Fruit fly (Drosophila melanogaster): ENCODE measurements around the gene CG17917.
A peak's percentile ranks its signal among the peaks of the same experiment; 100 is the strongest.

The CG17917 gene

dm6 chr3R:6341668-6342067, at the start of gene CG17917:
Gene CG17917 (plus strand): TSS chr3R:6341968.
- no peak for TF ChIP-seq CG17612 (GFP tag; IDR thresholded peaks at IDR 0.05)
- TF ChIP-seq Hr3 (GFP tag; optimal IDR thresholded peaks at IDR 0.05), result no peak
- no peak for TF ChIP-seq shn (GFP tag; optimal IDR thresholded peaks at IDR 0.05)
- TF ChIP-seq CG11085 (GFP tag; IDR thresholded peaks at IDR 0.05), result no peak

dm6 chr3R:6294046-6294445, 47.7 kb upstream of the CG17917 start:
- TF ChIP-seq grn (GFP tag; optimal IDR thresholded peaks at IDR 0.05) (peak; percentile 74), Blimp-1 (GFP tag; optimal IDR thresholded peaks at IDR 0.05) (peak; percentile 86), CG11560 (tag; IDR thresholded peaks at IDR 0.05) (0 out of 3 replicates have a peak, but pooled peaks have one; percentile 7), fru (optimal IDR thresholded peaks at IDR 0.05) (no peak), lmd (GFP tag; IDR thresholded peaks at IDR 0.05) (no peak), chif (GFP tag; optimal IDR thresholded peaks at IDR 0.05) (no peak), CG10431 (GFP tag; optimal IDR thresholded peaks at IDR 0.05) (no peak), kni (GFP tag; optimal IDR thresholded peaks at IDR 0.05) (peak; percentile 57), CG18764 (GFP tag; optimal IDR thresholded peaks at IDR 0.05) (no peak), CG2712 (tag; optimal IDR thresholded peaks at IDR 0.05) (no peak), CG12155 (GFP tag; optimal IDR thresholded peaks at IDR 0.05) (no peak), crol (GFP tag; IDR thresholded peaks at IDR 0.05) (peak; percentile 57; the same call in 1 of the 2 replicates), CG2889 (GFP tag; IDR thresholded peaks at IDR 0.05) (no peak), CG8290 (GFP tag; optimal IDR thresholded peaks at IDR 0.05) (no peak), CG8290 (tag; optimal IDR thresholded peaks at IDR 0.05) (no peak), btn (GFP tag; optimal IDR thresholded peaks at IDR 0.05) (no peak), sd (tag; optimal IDR thresholded peaks at IDR 0.05) (peak; percentile 44)

dm6 chr3R:6297164-6297563, 44.6 kb upstream of the CG17917 start:
- TF ChIP-seq CG9932 (GFP tag; IDR thresholded peaks at IDR 0.05) (no peak), Atf-2 (GFP tag; optimal IDR thresholded peaks at IDR 0.05) (no peak), chinmo (GFP tag; IDR thresholded peaks at IDR 0.05; ENCODE audit: partially characterized antibody) (0 out of 4 replicates have a peak, but pooled peaks have one; percentile 49), Sox102F (GFP tag; optimal IDR thresholded peaks at IDR 0.05) (peak; percentile 0), CG3163 (GFP tag; optimal IDR thresholded peaks at IDR 0.05) (no peak), CG16779 (GFP tag; IDR thresholded peaks at IDR 0.05) (no peak), abd-A (tag; optimal IDR thresholded peaks at IDR 0.05) (peak; percentile 16), CG11504 (tag; optimal IDR thresholded peaks at IDR 0.05) (peak; percentile 53), sens (GFP tag) (no peak), chm (GFP tag; IDR thresholded peaks at IDR 0.05) (no peak), sd (tag; optimal IDR thresholded peaks at IDR 0.05) (peak; percentile 72), ci (GFP tag; IDR thresholded peaks at IDR 0.05) (peak; percentile 47; the same call in 1 of the 3 replicates), caup (GFP tag; optimal IDR thresholded peaks at IDR 0.05; ENCODE audit: severe bottlenecking) (no peak), CG10274 (GFP tag; optimal IDR thresholded peaks at IDR 0.05) (no peak), inv (GFP tag; IDR thresholded peaks at IDR 0.05; ENCODE audit: partially characterized antibody) (no peak), disco-r (GFP tag; optimal IDR thresholded peaks at IDR 0.05) (no peak), Doc3 (GFP tag; IDR thresholded peaks at IDR 0.05; ENCODE audit: partially characterized antibody) (no peak), cato (GFP tag; optimal IDR thresholded peaks at IDR 0.05; ENCODE audit: borderline replicate concordance) (no peak), Blimp-1 (GFP tag; optimal IDR thresholded peaks at IDR 0.05) (peak; percentile 82), CG4424 (GFP tag; optimal IDR thresholded peaks at IDR 0.05) (no peak), CG7928 (GFP tag; optimal IDR thresholded peaks at IDR 0.05) (no peak), Gsc (GFP tag; IDR thresholded peaks at IDR 0.05) (no peak), CG7786 (GFP tag; optimal IDR thresholded peaks at IDR 0.05) (no peak), CG1024 (GFP tag; IDR thresholded peaks at IDR 0.05) (no peak), kni (GFP tag; optimal IDR thresholded peaks at IDR 0.05) (peak; percentile 46), NK7.1 (GFP tag; optimal IDR thresholded peaks at IDR 0.05) (no peak), cg (GFP tag; optimal IDR thresholded peaks at IDR 0.05) (no peak), CG1832 (GFP tag; optimal IDR thresholded peaks at IDR 0.05) (no peak), CHES-1-like (GFP tag; optimal IDR thresholded peaks at IDR 0.05) (no peak), CG7271 (tag; optimal IDR thresholded peaks at IDR 0.05) (no peak), CG30020 (tag; optimal IDR thresholded peaks at IDR 0.05) (no peak), Sin3A (optimal IDR thresholded peaks at IDR 0.05) (no peak)
